Fruit fly (Drosophila melanogaster) whole organism, embryonic: Measurements from ENCODE around the gene CG33230.

Source experiments
- B-H2 ChIP-seq: fragments of 200-800 bp; sonication (Bioruptor generic); optimal IDR thresholded peaks from 2 replicates; lab custom pipeline; 2018; ENCODE audit warnings: missing biosample characterization, mild to moderate bottlenecking, missing genetic modification characterization
- BEAF-32 ChIP-seq: fragments of 200-800 bp; sonication (Bioruptor generic); optimal IDR thresholded peaks from 3 replicates; lab custom pipeline; 2017; ENCODE audit warnings: missing biosample characterization, missing genetic modification characterization, mild to moderate bottlenecking, moderate library complexity, missing genetic modification reagents
- CG12391 ChIP-seq: fragments of 200-800 bp; sonication (Bioruptor generic); optimal IDR thresholded peaks from 3 replicates; lab custom pipeline; 2018; ENCODE audit warnings: missing biosample characterization, mild to moderate bottlenecking, missing genetic modification characterization, moderate library complexity
- CG14667 ChIP-seq: fragments of 200-800 bp; sonication (Bioruptor generic); IDR thresholded peaks from 2 replicates; pipeline ENCODE4 v1.3.6; 2022; ENCODE audit warnings: missing biosample characterization, missing genetic modification characterization
- CG15073 ChIP-seq: fragments of 200-800 bp; sonication (Bioruptor generic); optimal IDR thresholded peaks from 2 replicates; lab custom pipeline; 2016; ENCODE audit warnings: missing biosample characterization, missing genetic modification characterization
- CG15514 ChIP-seq: fragments of 200-800 bp; sonication (Bioruptor generic); optimal IDR thresholded peaks from 3 replicates; lab custom pipeline; 2017; ENCODE audit warnings: missing biosample characterization, missing genetic modification characterization, mild to moderate bottlenecking, moderate library complexity, missing genetic modification reagents
- CG17186 ChIP-seq: fragments of 200-800 bp; sonication (Bioruptor generic); optimal IDR thresholded peaks from 3 replicates; lab custom pipeline; 2017; ENCODE audit warnings: missing biosample characterization, missing genetic modification reagents, missing genetic modification characterization
- CG17385 ChIP-seq: fragments of 200-800 bp; sonication (Bioruptor generic); optimal IDR thresholded peaks from 3 replicates; lab custom pipeline; 2018; ENCODE audit warnings: missing biosample characterization, mild to moderate bottlenecking, missing genetic modification characterization
- CG3847 ChIP-seq: fragments of 200-800 bp; sonication (Bioruptor generic); IDR thresholded peaks from 2 replicates; pipeline ENCODE4 v1.3.6; 2022; ENCODE audit warnings: missing biosample characterization, missing genetic modification characterization
- CG3995 ChIP-seq: fragments of 200-800 bp; sonication (Bioruptor generic); optimal IDR thresholded peaks from 3 replicates; lab custom pipeline; 2016; ENCODE audit warnings: missing biosample characterization, missing genetic modification characterization
- CG4404 ChIP-seq: fragments of 200-800 bp; sonication (Bioruptor generic); IDR thresholded peaks from 2 replicates; pipeline ENCODE4 v1.3.6; 2022; ENCODE audit warnings: missing biosample characterization, missing genetic modification characterization
- CG4617 ChIP-seq: fragments of 200-800 bp; sonication (Bioruptor generic); optimal IDR thresholded peaks from 3 replicates; lab custom pipeline; 2016; ENCODE audit warnings: missing biosample characterization, missing genetic modification characterization, borderline replicate concordance
- CG6272 ChIP-seq: fragments of 200-800 bp; sonication (Bioruptor generic); IDR thresholded peaks from 2 replicates; pipeline ENCODE4 v1.3.6; 2022; ENCODE audit warnings: missing biosample characterization, missing genetic modification characterization
- CG6683 ChIP-seq: fragments of 200-800 bp; sonication (Bioruptor generic); optimal IDR thresholded peaks from 2 replicates; lab custom pipeline; 2017; ENCODE audit warnings: missing biosample characterization, mild to moderate bottlenecking, missing genetic modification characterization, missing genetic modification reagents
- CG6765 ChIP-seq: fragments of 200-800 bp; sonication (Bioruptor generic); optimal IDR thresholded peaks from 3 replicates; lab custom pipeline; 2017; ENCODE audit warnings: missing biosample characterization, mild to moderate bottlenecking, missing genetic modification characterization
- CG7786 ChIP-seq: fragments of 200-800 bp; sonication (Bioruptor generic); optimal IDR thresholded peaks from 2 replicates; lab custom pipeline; 2016; ENCODE audit warnings: missing biosample characterization, missing genetic modification characterization
- CG7839 ChIP-seq: fragments of 200-800 bp; sonication (Bioruptor generic); optimal IDR thresholded peaks from 3 replicates; lab custom pipeline; 2018; ENCODE audit warnings: missing biosample characterization, mild to moderate bottlenecking, missing genetic modification characterization, moderate library complexity
- CG8290 ChIP-seq, 3 experiments: fragments of 200-800 bp; sonication (Bioruptor generic); optimal IDR thresholded peaks; 2 replicates each; lab custom pipeline; 2016 to 2019; ENCODE audit warnings: missing biosample characterization in 3 of 3, missing genetic modification characterization in 3 of 3, mild to moderate bottlenecking in 2 of 3, moderate library complexity in 1 of 3
- CG8359 ChIP-seq: fragments of 200-800 bp; sonication (Bioruptor generic); optimal IDR thresholded peaks from 2 replicates; lab custom pipeline; 2017; ENCODE audit warnings: missing biosample characterization, mild to moderate bottlenecking, missing genetic modification characterization, borderline replicate concordance
- CoRest ChIP-seq: fragments of 200-800 bp; sonication (Bioruptor generic); optimal IDR thresholded peaks from 3 replicates; lab custom pipeline; 2018; ENCODE audit warnings: missing biosample characterization, mild to moderate bottlenecking, missing genetic modification characterization, moderate library complexity
- Dip3 ChIP-seq: fragments of 200-800 bp; sonication (Bioruptor generic); optimal IDR thresholded peaks from 3 replicates; lab custom pipeline; 2016; ENCODE audit warnings: missing biosample characterization, missing genetic modification characterization
- E2f2 ChIP-seq: fragments of 200-800 bp; sonication (Bioruptor generic); IDR thresholded peaks from 2 replicates; pipeline ENCODE4 v1.3.6; 2022; ENCODE audit warnings: missing biosample characterization, missing genetic modification characterization
- Fer3 ChIP-seq: fragments of 200-800 bp; sonication (Bioruptor generic); optimal IDR thresholded peaks from 2 replicates; lab custom pipeline; 2018; ENCODE audit warnings: missing biosample characterization, mild to moderate bottlenecking, missing genetic modification characterization, moderate library complexity
- Gsc ChIP-seq: fragments of 200-800 bp; sonication (Bioruptor generic); IDR thresholded peaks from 2 replicates; pipeline ENCODE4 v1.3.6; 2022; ENCODE audit warnings: missing biosample characterization, missing genetic modification characterization
- Gug ChIP-seq: fragments of 200-800 bp; sonication (Bioruptor generic); IDR thresholded peaks from 4 replicates; pipeline ENCODE4 v1.3.6; 2022; ENCODE audit warnings: missing biosample characterization, missing genetic modification characterization
- H2.0 ChIP-seq: fragments of 200-800 bp; sonication (Bioruptor generic); IDR thresholded peaks from 2 replicates; pipeline ENCODE4 v1.3.6; 2022; ENCODE audit warnings: missing biosample characterization, missing genetic modification characterization
- HmgD ChIP-seq: fragments of 200-800 bp; sonication (Bioruptor generic); optimal IDR thresholded peaks from 3 replicates; lab custom pipeline; 2016; ENCODE audit warnings: missing biosample characterization, missing genetic modification characterization
- NFAT ChIP-seq: fragments of 200-800 bp; sonication (Bioruptor generic); IDR thresholded peaks from 2 replicates; pipeline ENCODE4 v1.3.6; 2022; ENCODE audit warnings: missing biosample characterization, missing genetic modification characterization
- Pdp1 ChIP-seq, 2 experiments: fragments of 200-800 bp; sonication (Bioruptor generic); optimal IDR thresholded peaks; 3 replicates each; lab custom pipeline; 2016; ENCODE audit warnings: missing biosample characterization in 2 of 2, missing genetic modification characterization in 2 of 2, mild to moderate bottlenecking in 1 of 2, moderate library complexity in 1 of 2
- Poxn ChIP-seq: fragments of 200-800 bp; sonication (Bioruptor generic); IDR thresholded peaks from 2 replicates; pipeline ENCODE4 v1.3.6; 2022; ENCODE audit warnings: missing biosample characterization, missing genetic modification characterization
- Ptx1 ChIP-seq: fragments of 200-800 bp; sonication (Bioruptor generic); IDR thresholded peaks from 2 replicates; pipeline ENCODE4 v1.3.6; 2022; ENCODE audit warnings: missing biosample characterization, missing genetic modification characterization
- Rfx ChIP-seq: fragments of 200-800 bp; sonication (Bioruptor generic); IDR thresholded peaks from 2 replicates; pipeline ENCODE4 v1.3.6; 2022; ENCODE audit warnings: missing biosample characterization, missing genetic modification characterization
- Six4 ChIP-seq: fragments of 200-800 bp; sonication (Bioruptor generic); optimal IDR thresholded peaks from 2 replicates; lab custom pipeline; 2016; ENCODE audit warnings: missing biosample characterization, missing genetic modification characterization
- Xbp1 ChIP-seq: fragments of 200-800 bp; sonication (Bioruptor generic); optimal IDR thresholded peaks from 3 replicates; lab custom pipeline; 2016; ENCODE audit warnings: missing biosample characterization, mild to moderate bottlenecking, missing genetic modification characterization
- bcd ChIP-seq: fragments of 200-800 bp; sonication (Bioruptor generic); optimal IDR thresholded peaks from 2 replicates; lab custom pipeline; 2017; ENCODE audit warnings: missing biosample characterization, mild to moderate bottlenecking, missing genetic modification characterization
- chm ChIP-seq: fragments of 200-800 bp; sonication (Bioruptor generic); IDR thresholded peaks from 2 replicates; pipeline ENCODE4 v1.3.6; 2022; ENCODE audit warnings: missing biosample characterization, missing genetic modification characterization
- ci ChIP-seq: fragments of 200-800 bp; sonication (Bioruptor generic); IDR thresholded peaks from 3 replicates; pipeline ENCODE4 v1.3.6; 2022; ENCODE audit warnings: missing biosample characterization, missing genetic modification characterization
- croc ChIP-seq: fragments of 200-800 bp; sonication (Bioruptor generic); conservative IDR thresholded peaks from 3 replicates; pipeline ENCODE4 v1.3.6; 2022; ENCODE audit warnings: missing biosample characterization, missing genetic modification characterization
- crol ChIP-seq: fragments of 200-800 bp; sonication (Bioruptor generic); IDR thresholded peaks from 2 replicates; pipeline ENCODE4 v1.3.6; 2022; ENCODE audit warnings: missing biosample characterization, missing genetic modification characterization
- crp ChIP-seq, 2 experiments: fragments of 200-800 bp; sonication (Bioruptor generic); optimal IDR thresholded peaks; 2 replicates in 1 of 2; 3 replicates in 1 of 2; lab custom pipeline; 2017; ENCODE audit warnings: missing biosample characterization in 2 of 2, missing genetic modification characterization in 2 of 2, mild to moderate bottlenecking in 1 of 2, moderate library complexity in 1 of 2
- gce ChIP-seq: fragments of 200-800 bp; sonication (Bioruptor generic); IDR thresholded peaks from 3 replicates; pipeline ENCODE4 v1.3.6; 2022; ENCODE audit warnings: missing biosample characterization, missing genetic modification characterization
- lab ChIP-seq: fragments of 200-800 bp; sonication (Bioruptor generic); optimal IDR thresholded peaks from 3 replicates; lab custom pipeline; 2017; ENCODE audit warnings: missing biosample characterization, missing genetic modification characterization, mild to moderate bottlenecking, moderate library complexity, missing genetic modification reagents
- lola ChIP-seq, 3 experiments: fragments of >200 bp in 2 of 3; fragments of 200-800 bp in 1 of 3; sonication (Bioruptor generic) in 1 of 3; optimal IDR thresholded peaks; 2 replicates each; lab custom pipeline; 2017 to 2019; ENCODE audit warnings: missing biosample characterization in 3 of 3, missing genetic modification characterization in 3 of 3, mild to moderate bottlenecking in 1 of 3, moderate library complexity in 1 of 3
- mam ChIP-seq: fragments of 200-800 bp; sonication (Bioruptor generic); optimal IDR thresholded peaks from 3 replicates; lab custom pipeline; 2016; ENCODE audit warnings: missing biosample characterization, missing genetic modification characterization
- pita ChIP-seq: fragments of 200-800 bp; sonication (Bioruptor generic); optimal IDR thresholded peaks from 2 replicates; lab custom pipeline; 2017; ENCODE audit warnings: missing biosample characterization, mild to moderate bottlenecking, missing genetic modification characterization
- ro ChIP-seq: fragments of 200-800 bp; sonication (Bioruptor generic); IDR thresholded peaks from 2 replicates; pipeline ENCODE4 v1.3.6; 2022; ENCODE audit warnings: missing biosample characterization, missing genetic modification characterization
- sima ChIP-seq: fragments of 200-800 bp; sonication (Bioruptor generic); optimal IDR thresholded peaks from 2 replicates; lab custom pipeline; 2016; ENCODE audit warnings: missing biosample characterization, missing genetic modification characterization
- sob ChIP-seq: fragments of 200-800 bp; sonication (Bioruptor generic); IDR thresholded peaks from 2 replicates; pipeline ENCODE4 v1.3.6; 2022; ENCODE audit warnings: missing biosample characterization, missing genetic modification characterization
- sr ChIP-seq: fragments of 200-800 bp; sonication (Bioruptor generic); IDR thresholded peaks from 3 replicates; pipeline ENCODE4 v1.3.6; 2022; ENCODE audit warnings: missing biosample characterization, missing genetic modification characterization
- zfh2 ChIP-seq: fragments of 200-800 bp; sonication (Bioruptor generic); optimal IDR thresholded peaks from 2 replicates; lab custom pipeline; 2016; ENCODE audit warnings: missing biosample characterization, missing genetic modification characterization

The CG33230 gene

dm6 chr3L:1618116-1618727 lies at the start of gene CG33230, which contains the start of the genes CG13926 and ABCB7 (continued):
- TF ChIP-seq NFAT (GFP tag; lab: Robert Waterston, UW) = no peak
- TF ChIP-seq CG8290 (GFP tag; optimal IDR thresholded peaks at IDR 0.05; lab: Kevin White, UChicago) = no peak
- no peak for TF ChIP-seq CG8290 (tag; optimal IDR thresholded peaks at IDR 0.05; lab: Kevin White, UChicago)
- TF ChIP-seq Fer3 (tag; lab: Kevin White, UChicago) = peak; percentile 5
- peak; percentile 99 for TF ChIP-seq CG15514 (GFP tag; lab: Kevin White, UChicago)
- no peak for TF ChIP-seq CG14667
- no peak for TF ChIP-seq sob (GFP tag; lab: Robert Waterston, UW)
- no peak for TF ChIP-seq CG15073 (GFP tag; lab: Kevin White, UChicago)
- TF ChIP-seq CG4404 (GFP tag; lab: Robert Waterston, UW) = no peak
- peak; percentile 7 for TF ChIP-seq Xbp1 (GFP tag; lab: Kevin White, UChicago)
- TF ChIP-seq ci = no peak; the same call in 2 of the 3 replicates
- peak; percentile 34 to 92 for TF ChIP-seq crp (GFP tag; optimal IDR thresholded peaks at IDR 0.05; lab: Kevin White, UChicago)
- TF ChIP-seq sima (GFP tag; lab: Kevin White, UChicago) = no peak
- TF ChIP-seq zfh2 (GFP tag; lab: Kevin White, UChicago) = peak; percentile 31
- no peak for TF ChIP-seq HmgD (GFP tag; lab: Kevin White, UChicago)
- TF ChIP-seq ro (GFP tag; lab: Robert Waterston, UW) = no peak
- TF ChIP-seq Gug (GFP tag; lab: Robert Waterston, UW) = peak; percentile 43; the same call in 1 of the 4 replicates
- TF ChIP-seq bcd (GFP tag; lab: Kevin White, UChicago) = peak; percentile 15
- TF ChIP-seq CG3847 (GFP tag; lab: Robert Waterston, UW) = peak; percentile 38; the same call in 1 of the 2 replicates
- peak; percentile 55 for TF ChIP-seq CG12391 (tag; lab: Kevin White, UChicago)
- no peak for TF ChIP-seq CG6765 (GFP tag; lab: Kevin White, UChicago)
- TF ChIP-seq Gsc (GFP tag; lab: Robert Waterston, UW) = no peak
- peak; percentile 24 for TF ChIP-seq CG3995
- TF ChIP-seq CG6683 = no peak
- TF ChIP-seq chm (GFP tag; lab: Robert Waterston, UW) = no peak
- peak; percentile 39 to 77 for TF ChIP-seq Pdp1 (GFP tag; optimal IDR thresholded peaks at IDR 0.05; lab: Kevin White, UChicago)
- TF ChIP-seq gce (GFP tag; lab: Robert Waterston, UW) = no peak
- peak; percentile 71 for TF ChIP-seq CG4617 (GFP tag; lab: Kevin White, UChicago)
- peak; percentile 31 for TF ChIP-seq lab (GFP tag; lab: Kevin White, UChicago)
- TF ChIP-seq Rfx (GFP tag; lab: Robert Waterston, UW) = peak; percentile 57; the same call in 1 of the 2 replicates
- peak; percentile 1 for TF ChIP-seq Dip3 (GFP tag; lab: Kevin White, UChicago)
- TF ChIP-seq Six4 (GFP tag; lab: Kevin White, UChicago) = no peak
- peak; percentile 59 for TF ChIP-seq B-H2 (GFP tag; lab: Kevin White, UChicago)
- TF ChIP-seq CG17186 = no peak
- no peak for TF ChIP-seq CG6272
- peak; percentile 64 for TF ChIP-seq BEAF-32 (GFP tag; lab: Kevin White, UChicago)
- TF ChIP-seq CoRest = peak; percentile 52
- TF ChIP-seq CG7786 (GFP tag; lab: Kevin White, UChicago) = no peak
- TF ChIP-seq Ptx1 = no peak; the same call in 1 of the 2 replicates
- TF ChIP-seq E2f2 (GFP tag; lab: Robert Waterston, UW) = no peak
- TF ChIP-seq CG8359 (GFP tag; lab: Kevin White, UChicago) = no peak
- no peak for TF ChIP-seq sr
- no peak for TF ChIP-seq lola (GFP tag; optimal IDR thresholded peaks at IDR 0.05; lab: Kevin White, UChicago)
- no peak for TF ChIP-seq H2.0 (GFP tag; lab: Robert Waterston, UW)
- TF ChIP-seq mam (GFP tag; lab: Kevin White, UChicago) = peak; percentile 57
- no peak for TF ChIP-seq croc (GFP tag; lab: Robert Waterston, UW)
- TF ChIP-seq CG17385 (GFP tag; lab: Kevin White, UChicago) = no peak
- TF ChIP-seq CG7839 = no peak
- TF ChIP-seq pita (GFP tag; lab: Kevin White, UChicago) = no peak
- no peak for TF ChIP-seq Poxn (GFP tag; lab: Robert Waterston, UW)
- TF ChIP-seq crol (GFP tag; lab: Robert Waterston, UW) = no peak
